Worm (Caenorhabditis elegans) whole organism, mixed stage, embryonic: ENCODE data around the gene C44B9.3.

Experiments
- lin-13 ChIP-seq: fragments of 150-350 bp; optimal IDR thresholded peaks from 2 replicates; lab custom pipeline; 2014; ENCODE audit warnings: missing biosample characterization, missing genetic modification characterization
- mep-1 ChIP-seq: fragments of 150-350 bp; optimal IDR thresholded peaks from 2 replicates; lab custom pipeline; 2017; ENCODE audit warnings: missing biosample characterization, missing genetic modification reagents, missing genetic modification characterization, inconsistent platforms
- nhr-237 ChIP-seq: fragments of 150-350 bp; optimal IDR thresholded peaks from 2 replicates; lab custom pipeline; 2014; ENCODE audit warnings: missing biosample characterization, missing genetic modification characterization

DNA sequence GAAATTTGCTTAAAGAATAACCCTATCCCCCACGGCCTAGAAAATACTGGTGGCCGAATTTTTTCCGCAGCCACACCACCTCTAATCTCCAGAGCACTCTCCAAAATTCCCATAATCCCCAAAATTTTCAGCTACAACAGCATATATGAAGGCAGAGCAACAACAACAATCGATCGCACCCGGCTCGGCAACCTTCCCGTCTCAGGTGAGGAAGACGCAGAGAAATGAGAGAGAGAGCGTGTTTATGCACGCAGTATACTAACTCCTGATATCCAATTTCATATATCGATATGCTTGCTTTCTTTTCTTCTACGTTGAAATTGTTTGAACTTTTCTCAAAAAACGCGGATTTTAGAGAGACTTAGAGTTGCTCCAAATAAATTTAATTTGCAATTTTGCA, 26.3 kb upstream of the C44B9.3 start:
- TF ChIP-seq nhr-237 (tag; lab: Kevin White, UChicago) = no peak
- TF ChIP-seq mep-1 (tag; lab: Kevin White, UChicago) = no peak
- TF ChIP-seq lin-13 (tag; lab: Kevin White, UChicago) = no peak
